Fruit fly (Drosophila melanogaster): Measurements from ENCODE around the gene CG12111.
A peak's percentile ranks its signal among the peaks of the same experiment; 100 is the strongest.

CG12111 gene

dm6 chrX:8606206-8606605 is 35.5 kb upstream of the CG12111 start, which contains the start of gene Caf1-180 (continued):
- TF ChIP-seq CG17802 (tag; optimal IDR thresholded peaks at IDR 0.05) (no peak), CG4617 (GFP tag; optimal IDR thresholded peaks at IDR 0.05; ENCODE audit: borderline replicate concordance) (peak; percentile 54), CG15601 (tag; optimal IDR thresholded peaks at IDR 0.05) (no peak), CG15514 (GFP tag; optimal IDR thresholded peaks at IDR 0.05) (peak; percentile 58), HLH3B (GFP tag; IDR thresholded peaks at IDR 0.05) (no peak), CG10431 (GFP tag; optimal IDR thresholded peaks at IDR 0.05) (no peak), onecut (GFP tag; IDR thresholded peaks at IDR 0.05) (no peak), Gug (GFP tag; IDR thresholded peaks at IDR 0.05) (peak; percentile 17; the same call in 1 of the 4 replicates), az2 (GFP tag; optimal IDR thresholded peaks at IDR 0.05) (no peak), ham (GFP tag; IDR thresholded peaks at IDR 0.05) (no peak), CG10147 (GFP tag; optimal IDR thresholded peaks at IDR 0.05) (no peak), gcm (GFP tag; optimal IDR thresholded peaks at IDR 0.05) (no peak), Dll (GFP tag; IDR thresholded peaks at IDR 0.05; ENCODE audit: partially characterized antibody) (peak; percentile 82), CG15696 (tag; optimal IDR thresholded peaks at IDR 0.05) (no peak), CG10565 (GFP tag; optimal IDR thresholded peaks at IDR 0.05) (no peak), ac (GFP tag; optimal IDR thresholded peaks at IDR 0.05) (no peak), CG7745 (tag; optimal IDR thresholded peaks at IDR 0.05) (no peak), jigr1 (GFP tag; IDR thresholded peaks at IDR 0.05) (no peak), CG8924 (tag; optimal IDR thresholded peaks at IDR 0.05) (no peak), Dp (GFP tag; optimal IDR thresholded peaks at IDR 0.05) (peak; percentile 83), h (optimal IDR thresholded peaks at IDR 0.05) (no peak), CG34422 (GFP tag; IDR thresholded peaks at IDR 0.05) (peak; percentile 34; the same call in 1 of the 3 replicates), NFAT (GFP tag; IDR thresholded peaks at IDR 0.05) (peak; percentile 56; the same call in 1 of the 2 replicates), amos (GFP tag; IDR thresholded peaks at IDR 0.05; ENCODE audit: partially characterized antibody) (peak; percentile 92), ara (GFP tag; IDR thresholded peaks at IDR 0.05) (no peak), CG33213 (GFP tag; optimal IDR thresholded peaks at IDR 0.05) (peak; percentile 60), tio (GFP tag; optimal IDR thresholded peaks at IDR 0.05) (no peak), Rx (GFP tag; IDR thresholded peaks at IDR 0.05) (no peak), Hsf (GFP tag; optimal IDR thresholded peaks at IDR 0.05) (no peak), fu2 (GFP tag; optimal IDR thresholded peaks at IDR 0.05) (peak; percentile 1), bbx (GFP tag; IDR thresholded peaks at IDR 0.05; ENCODE audit: partially characterized antibody) (peak; percentile 79), pho (GFP tag; optimal IDR thresholded peaks at IDR 0.05) (peak; percentile 45), fru (optimal IDR thresholded peaks at IDR 0.05) (no peak), dmrt11E (tag; optimal IDR thresholded peaks at IDR 0.05) (no peak), CG13287 (GFP tag; IDR thresholded peaks at IDR 0.05; ENCODE audit: partially characterized antibody) (peak; percentile 83), CG12659 (GFP tag; optimal IDR thresholded peaks at IDR 0.05) (peak; percentile 35), NfI (GFP tag; optimal IDR thresholded peaks at IDR 0.05) (peak; percentile 15), Atf-2 (GFP tag; optimal IDR thresholded peaks at IDR 0.05) (no peak), Dad (GFP tag; optimal IDR thresholded peaks at IDR 0.05) (no peak), en (GFP tag; optimal IDR thresholded peaks at IDR 0.05) (no peak), ro (GFP tag; IDR thresholded peaks at IDR 0.05) (no peak), Hr39 (optimal IDR thresholded peaks at IDR 0.05) (no peak), HLHmδ (GFP tag; optimal IDR thresholded peaks at IDR 0.05) (no peak), Usf (GFP tag; optimal IDR thresholded peaks at IDR 0.05) (no peak), CG2712 (tag; optimal IDR thresholded peaks at IDR 0.05) (peak; percentile 47), pita (GFP tag; optimal IDR thresholded peaks at IDR 0.05) (peak; percentile 88), CG42726 (GFP tag; IDR thresholded peaks at IDR 0.05; ENCODE audit: partially characterized antibody) (peak; percentile 87), Deaf1 (tag; optimal IDR thresholded peaks at IDR 0.05) (no peak), Mad (GFP tag; optimal IDR thresholded peaks at IDR 0.05) (peak; percentile 31), otp (GFP tag; IDR thresholded peaks at IDR 0.05) (no peak), Nf-YB (GFP tag; optimal IDR thresholded peaks at IDR 0.05) (peak; percentile 15), her (GFP tag; optimal IDR thresholded peaks at IDR 0.05) (no peak)

All from whole organism, embryonic.